Fruit fly (Drosophila melanogaster): ENCODE data around the gene CG14050.

DNA sequence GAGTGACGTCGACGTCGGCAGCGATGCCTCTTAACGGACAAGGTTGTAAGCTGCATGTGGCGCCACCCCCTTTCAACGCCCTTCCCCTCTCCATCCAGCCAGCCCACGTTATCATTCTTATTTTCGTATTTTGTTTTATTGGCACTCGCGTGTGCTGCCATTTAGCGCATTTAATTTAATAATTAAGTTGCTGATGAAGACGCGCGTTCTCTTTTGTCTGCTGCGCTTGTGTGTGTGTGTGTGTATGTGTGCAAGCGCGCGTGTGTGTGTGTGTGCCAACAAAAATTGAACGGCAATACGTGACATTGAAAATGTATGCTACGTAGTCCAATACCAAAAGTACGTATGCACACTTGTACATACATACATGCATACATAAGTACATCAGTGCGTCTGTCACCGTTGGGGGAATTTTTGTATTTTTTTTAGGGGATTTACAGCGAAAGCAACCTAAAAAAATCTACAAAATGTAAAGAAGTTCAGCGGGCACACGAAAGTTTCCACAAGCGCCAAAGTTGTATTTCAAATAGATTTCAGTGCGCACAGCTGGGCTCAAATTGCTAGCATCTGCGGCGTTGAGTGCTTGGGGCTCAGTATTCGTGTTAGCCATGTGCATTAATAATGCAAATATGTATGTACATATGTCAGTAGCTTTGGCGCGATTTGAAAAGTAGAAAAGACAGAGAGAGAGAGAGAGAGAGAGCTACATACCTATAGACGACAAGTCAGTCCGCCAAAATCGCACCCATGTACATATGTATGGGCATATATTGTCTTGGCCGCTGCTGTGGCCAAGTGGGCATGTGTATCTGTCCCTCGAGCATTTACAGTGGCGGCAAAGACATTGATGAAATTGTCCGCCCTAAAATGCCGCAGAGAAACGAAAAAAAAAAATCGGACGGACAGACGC, 24.1 kb downstream of the CG14050 start:
- TF ChIP-seq rgr (GFP tag; optimal IDR thresholded peaks at IDR 0.05): peak; percentile 72
- TF ChIP-seq ey (GFP tag; optimal IDR thresholded peaks at IDR 0.05): peak; percentile 68
- TF ChIP-seq Rel (GFP tag; optimal IDR thresholded peaks at IDR 0.05): no peak
- TF ChIP-seq Rel (tag; optimal IDR thresholded peaks at IDR 0.05): peak; percentile 95
- peak; percentile 79 for TF ChIP-seq fru (GFP tag; optimal IDR thresholded peaks at IDR 0.05)
- TF ChIP-seq woc (GFP tag; optimal IDR thresholded peaks at IDR 0.05): peak; percentile 39
- TF ChIP-seq GATAd (GFP tag; optimal IDR thresholded peaks at IDR 0.05): no peak
- TF ChIP-seq psq (GFP tag; optimal IDR thresholded peaks at IDR 0.05): peak; percentile 62
- no peak for TF ChIP-seq lola (GFP tag; optimal IDR thresholded peaks at IDR 0.05)
- no peak for TF ChIP-seq N (GFP tag; optimal IDR thresholded peaks at IDR 0.05)
- no peak for TF ChIP-seq Hr78 (GFP tag; optimal IDR thresholded peaks at IDR 0.05)
- TF ChIP-seq OdsH (GFP tag; optimal IDR thresholded peaks at IDR 0.05): peak; percentile 59
- TF ChIP-seq Hr83 (GFP tag; optimal IDR thresholded peaks at IDR 0.05; ENCODE audit: poor library complexity, severe bottlenecking): no peak

Data from whole organism, wandering third instar larva.